Worm (Caenorhabditis elegans) whole organism, dauer: ENCODE data around the gene kdp-1.

Experiments used
- unc-62 ChIP-seq: sonication (generic microtip); optimal IDR thresholded peaks from 2 replicates; lab custom pipeline; 2017; ENCODE audit warnings: missing biosample characterization, missing genetic modification reagents, missing genetic modification characterization

The kdp-1 gene

DNA sequence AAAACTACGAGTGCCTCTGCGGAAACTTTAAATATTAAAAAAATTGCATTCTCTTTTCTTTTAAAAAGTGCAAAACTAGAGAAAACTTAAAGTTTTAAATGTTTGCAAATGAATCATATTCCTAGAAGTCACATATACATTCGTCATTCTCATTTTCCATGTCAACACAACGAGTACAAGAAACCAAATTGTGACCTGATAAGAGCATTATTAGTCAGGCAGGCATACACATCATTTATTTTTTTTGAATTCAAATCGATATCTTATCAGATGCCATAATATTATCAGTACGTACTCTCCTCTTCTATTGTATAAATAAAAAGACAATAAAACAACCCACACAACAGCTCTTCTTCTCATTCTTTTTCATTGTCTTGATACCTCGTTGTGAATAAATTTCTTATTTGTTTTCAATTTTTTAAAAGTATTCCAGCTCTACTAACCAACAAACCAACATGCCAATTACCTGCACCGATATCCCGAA, 47.3 kb downstream of the kdp-1 start, which contains the start of gene W02A2.9:
TSS of gene W02A2.9 (plus strand) at position 434 of the 484 bp plus-strand sequence.
- TF ChIP-seq unc-62 (GFP tag; lab: Kevin White, UChicago), result no peak

DNA sequence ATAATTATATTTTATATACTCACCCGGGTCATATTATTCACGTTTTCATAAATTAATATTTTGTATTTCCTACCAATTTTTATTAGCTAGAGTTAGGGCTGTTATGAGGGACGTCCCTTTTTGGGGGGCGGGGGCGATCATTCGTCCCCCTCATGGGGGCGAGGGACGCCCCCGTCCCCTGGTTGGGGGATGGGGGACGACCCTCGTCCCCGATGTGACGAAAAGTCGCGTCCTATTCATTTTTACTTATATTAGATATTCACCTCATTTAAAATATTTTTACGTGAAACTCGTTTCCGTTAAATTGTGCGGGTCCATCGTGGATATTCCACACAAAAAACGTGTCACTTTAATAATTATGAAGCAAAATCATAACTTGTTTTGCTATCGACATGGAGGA, 48.6 kb downstream of the kdp-1 start, which contains the start of gene W02A2.12:
TSS of gene W02A2.12 (minus strand) at position 240 of the 400 bp plus-strand sequence.
- TF ChIP-seq unc-62 (GFP tag; lab: Kevin White, UChicago), result no peak
